Fruit fly (Drosophila melanogaster) whole organism, prepupa: Measurements from ENCODE around the gene CG1738.

Source experiments
- CG15336 ChIP-seq: fragments of 200-800 bp; sonication (Bioruptor generic); IDR thresholded peaks from 2 replicates; pipeline ENCODE4 v1.3.6; 2022; ENCODE audit warnings: missing biosample characterization, missing genetic modification characterization
- CG6792 ChIP-seq: fragments of 200-800 bp; sonication (Bioruptor generic); optimal IDR thresholded peaks from 3 replicates; lab custom pipeline; 2016; ENCODE audit warnings: missing biosample characterization, missing genetic modification characterization
- Lpt ChIP-seq: fragments of 200-800 bp; sonication (Bioruptor generic); optimal IDR thresholded peaks from 3 replicates; lab custom pipeline; 2016; ENCODE audit warnings: missing biosample characterization, missing genetic modification characterization
- Sox14 ChIP-seq: fragments of 200-800 bp; sonication (Bioruptor generic); optimal IDR thresholded peaks from 3 replicates; lab custom pipeline; 2016; ENCODE audit warnings: missing biosample characterization, missing genetic modification characterization
- lz ChIP-seq: fragments of 200-800 bp; sonication (Bioruptor generic); optimal IDR thresholded peaks from 3 replicates; lab custom pipeline; 2016; ENCODE audit warnings: missing biosample characterization, missing genetic modification characterization
- spab ChIP-seq: fragments of 200-800 bp; sonication (Bioruptor generic); optimal IDR thresholded peaks from 2 replicates; lab custom pipeline; 2017; ENCODE audit warnings: missing biosample characterization, mild to moderate bottlenecking, missing genetic modification characterization, missing genetic modification reagents
- vri ChIP-seq: fragments of 200-800 bp; sonication (Bioruptor generic); optimal IDR thresholded peaks from 3 replicates; lab custom pipeline; 2016; ENCODE audit warnings: missing biosample characterization, mild to moderate bottlenecking, missing genetic modification characterization

dm6 chrX:11372764-11373712 is 24.2 kb downstream of the CG1738 start:
- TF ChIP-seq CG15336 = peak; percentile 28; the same call in 1 of the 2 replicates
- TF ChIP-seq lz = peak; percentile 15
- TF ChIP-seq vri (GFP tag; lab: Kevin White, UChicago) = no peak
- no peak for TF ChIP-seq spab (GFP tag; lab: Kevin White, UChicago)
- no peak for TF ChIP-seq Lpt (GFP tag; lab: Kevin White, UChicago)
- no peak for TF ChIP-seq Sox14 (GFP tag; lab: Kevin White, UChicago)
- TF ChIP-seq CG6792 (GFP tag; lab: Kevin White, UChicago) = no peak
